Worm (Caenorhabditis elegans) whole organism, young adult: ENCODE measurements around the gene C24H10.2.

ENCODE experiments used
- B0035.1 ChIP-seq: sonication (generic microtip); optimal IDR thresholded peaks from 2 replicates; lab custom pipeline; 2016; ENCODE audit warnings: missing genetic modification characterization, mild to moderate bottlenecking, missing compliant biosample characterization, missing genotype, missing genetic modification reagents
- B0261.1 ChIP-seq: sonication (generic microtip); optimal IDR thresholded peaks from 2 replicates; lab custom pipeline; 2016; ENCODE audit warnings: mild to moderate bottlenecking, missing genetic modification characterization, moderate library complexity, missing compliant biosample characterization
- C06A6.2 ChIP-seq: fragments of 200-800 bp; sonication (Bioruptor generic); conservative IDR thresholded peaks from 2 replicates; pipeline ENCODE4 v1.3.6; 2022; ENCODE audit warnings: missing genetic modification characterization, missing compliant biosample characterization
- F10E7.11 ChIP-seq: sonication (generic microtip); optimal IDR thresholded peaks from 2 replicates; lab custom pipeline; 2017; ENCODE audit warnings: mild to moderate bottlenecking, missing genetic modification characterization, moderate library complexity, missing compliant biosample characterization
- F23B12.7 ChIP-seq: sonication (generic microtip); optimal IDR thresholded peaks from 2 replicates; lab custom pipeline; 2017; ENCODE audit warnings: missing genetic modification characterization, mild to moderate bottlenecking, missing compliant biosample characterization, antibody characterized with exemption, moderate library complexity; ENCODE audit not compliant: insufficient read depth
- F33H1.4 ChIP-seq: fragments of 200-800 bp; sonication (Bioruptor generic); IDR thresholded peaks from 2 replicates; pipeline ENCODE4 v1.3.6; 2022; ENCODE audit warnings: missing genetic modification reagents, missing genetic modification characterization, missing compliant biosample characterization
- F39B2.1 ChIP-seq: fragments of 200-800 bp; sonication (Bioruptor generic); IDR thresholded peaks from 2 replicates; pipeline ENCODE4 v1.3.6; 2022; ENCODE audit warnings: missing genetic modification reagents, missing genetic modification characterization, missing compliant biosample characterization
- F49E8.2 ChIP-seq: sonication (generic microtip); optimal IDR thresholded peaks from 3 replicates; lab custom pipeline; 2017; ENCODE audit warnings: missing genetic modification characterization, mild to moderate bottlenecking, missing compliant biosample characterization, antibody characterized with exemption, moderate library complexity; ENCODE audit not compliant: insufficient read depth
- F55B11.4 ChIP-seq: sonication (generic microtip); optimal IDR thresholded peaks from 2 replicates; lab custom pipeline; 2016; ENCODE audit warnings: missing compliant biosample characterization, missing genetic modification characterization, borderline replicate concordance; ENCODE audit not compliant: insufficient read depth
- T07F8.4 ChIP-seq: sonication (generic microtip); optimal IDR thresholded peaks from 2 replicates; lab custom pipeline; 2016; ENCODE audit warnings: mild to moderate bottlenecking, missing genetic modification characterization, moderate library complexity, missing compliant biosample characterization
- Y53G8AR.9 ChIP-seq: fragments of 200-800 bp; sonication (Bioruptor generic); conservative IDR thresholded peaks from 2 replicates; pipeline ENCODE4 v1.3.6; 2022; ENCODE audit warnings: missing genetic modification reagents, missing genetic modification characterization, missing compliant biosample characterization
- atf-7 ChIP-seq: sonication (generic microtip); optimal IDR thresholded peaks from 2 replicates; lab custom pipeline; 2017; ENCODE audit warnings: mild to moderate bottlenecking, missing genetic modification characterization, missing compliant biosample characterization
- attf-3 ChIP-seq: fragments of 200-800 bp; sonication (Bioruptor generic); conservative IDR thresholded peaks from 2 replicates; pipeline ENCODE4 v1.3.6; 2022; ENCODE audit warnings: missing genetic modification reagents, missing genetic modification characterization, missing compliant biosample characterization
- bed-1 ChIP-seq: fragments of 200-800 bp; sonication (Bioruptor generic); IDR thresholded peaks from 2 replicates; pipeline ENCODE4 v1.3.6; 2022; ENCODE audit warnings: missing genetic modification reagents, missing genetic modification characterization, missing compliant biosample characterization
- bed-2 ChIP-seq: fragments of 200-800 bp; sonication (Bioruptor generic); IDR thresholded peaks from 2 replicates; pipeline ENCODE4 v1.3.6; 2022; ENCODE audit warnings: missing genetic modification reagents, missing genetic modification characterization, missing compliant biosample characterization
- cebp-1 ChIP-seq, 2 experiments: fragments of 200-800 bp in 1 of 2; sonication (Bioruptor generic) in 1 of 2; sonication (generic microtip) in 1 of 2; IDR thresholded peaks in 1 of 2; optimal IDR thresholded peaks in 1 of 2; 2 replicates each; pipeline versions ENCODE4 v1.3.6 to Lab custom; 2017 to 2022; ENCODE audit warnings: missing compliant biosample characterization in 2 of 2, missing genetic modification characterization in 2 of 2, mild to moderate bottlenecking in 1 of 2, missing genetic modification reagents in 1 of 2, moderate library complexity in 1 of 2
- ceh-40 ChIP-seq: fragments of 200-800 bp; sonication (Bioruptor generic); IDR thresholded peaks from 2 replicates; pipeline ENCODE4 v1.3.6; 2022; ENCODE audit warnings: missing genetic modification characterization, missing compliant biosample characterization
- ceh-79 ChIP-seq: sonication (generic microtip); optimal IDR thresholded peaks from 2 replicates; lab custom pipeline; 2017; ENCODE audit warnings: mild to moderate bottlenecking, missing genetic modification characterization, missing compliant biosample characterization
- ceh-91 ChIP-seq: fragments of 200-800 bp; sonication (Bioruptor generic); IDR thresholded peaks from 2 replicates; pipeline ENCODE4 v1.3.6; 2022; ENCODE audit warnings: missing genetic modification reagents, missing genetic modification characterization, missing compliant biosample characterization
- dox-1 ChIP-seq: fragments of 200-800 bp; sonication (Bioruptor generic); IDR thresholded peaks from 2 replicates; pipeline ENCODE4 v1.3.6; 2022; ENCODE audit warnings: missing genetic modification reagents, missing genetic modification characterization, missing compliant biosample characterization
- efl-1 ChIP-seq: fragments of 150-350 bp; optimal IDR thresholded peaks from 2 replicates; lab custom pipeline; 2014; ENCODE audit warnings: missing biosample characterization, missing genetic modification reagents, missing genetic modification characterization
- ekl-4 ChIP-seq: fragments of 200-800 bp; sonication (Bioruptor generic); IDR thresholded peaks from 2 replicates; pipeline ENCODE4 v1.3.6; 2022; ENCODE audit warnings: missing genetic modification reagents, missing genetic modification characterization, missing compliant biosample characterization
- ets-4 ChIP-seq: fragments of 200-800 bp; sonication (Bioruptor generic); optimal IDR thresholded peaks from 2 replicates; lab custom pipeline; 2018; ENCODE audit warnings: mild to moderate bottlenecking, missing genetic modification characterization, missing compliant biosample characterization
- fkh-3 ChIP-seq: sonication (generic microtip); optimal IDR thresholded peaks from 2 replicates; lab custom pipeline; 2016; ENCODE audit warnings: mild to moderate bottlenecking, missing genetic modification characterization, missing compliant biosample characterization
- gei-17 ChIP-seq: fragments of 200-800 bp; sonication (Bioruptor generic); optimal IDR thresholded peaks from 2 replicates; lab custom pipeline; 2018; ENCODE audit warnings: mild to moderate bottlenecking, missing genetic modification characterization, missing compliant biosample characterization
- him-1 ChIP-seq: sonication (generic microtip); optimal IDR thresholded peaks from 2 replicates; lab custom pipeline; 2016; ENCODE audit warnings: missing genotype, missing genetic modification reagents, missing genetic modification characterization, missing compliant biosample characterization
- hmg-1.2 ChIP-seq: fragments of 200-800 bp; sonication (Bioruptor generic); IDR thresholded peaks from 2 replicates; pipeline ENCODE4 v1.3.6; 2022; ENCODE audit warnings: missing genetic modification reagents, missing genetic modification characterization, missing compliant biosample characterization
- hrde-1 ChIP-seq: sonication (generic microtip); optimal IDR thresholded peaks from 2 replicates; lab custom pipeline; 2016; ENCODE audit warnings: missing genetic modification characterization, mild to moderate bottlenecking, missing compliant biosample characterization, moderate library complexity, missing genotype, missing genetic modification reagents, borderline replicate concordance
- lag-1 ChIP-seq: fragments of 200-800 bp; sonication (Bioruptor generic); IDR thresholded peaks from 2 replicates; pipeline ENCODE4 v1.3.6; 2022; ENCODE audit warnings: missing genetic modification reagents, missing genetic modification characterization, missing compliant biosample characterization
- let-526 ChIP-seq: fragments of 200-800 bp; sonication (Bioruptor generic); IDR thresholded peaks from 2 replicates; pipeline ENCODE4 v1.3.6; 2022; ENCODE audit warnings: missing genetic modification reagents, missing genetic modification characterization, missing compliant biosample characterization
- lsl-1 ChIP-seq: fragments of 200-800 bp; sonication (Bioruptor generic); optimal IDR thresholded peaks from 2 replicates; lab custom pipeline; 2018; ENCODE audit warnings: mild to moderate bottlenecking, missing genetic modification characterization, moderate library complexity, missing compliant biosample characterization
- madf-10 ChIP-seq: sonication (generic microtip); optimal IDR thresholded peaks from 2 replicates; lab custom pipeline; 2016; ENCODE audit warnings: mild to moderate bottlenecking, missing genetic modification characterization, missing compliant biosample characterization
- madf-8 ChIP-seq: fragments of 200-800 bp; sonication (Bioruptor generic); conservative IDR thresholded peaks from 2 replicates; pipeline ENCODE4 v1.3.6; 2022; ENCODE audit warnings: missing genetic modification reagents, missing genetic modification characterization, missing compliant biosample characterization
- mcd-1 ChIP-seq: fragments of 200-800 bp; sonication (Bioruptor generic); IDR thresholded peaks from 2 replicates; pipeline ENCODE4 v1.3.6; 2022; ENCODE audit warnings: missing genetic modification reagents, missing genetic modification characterization, missing compliant biosample characterization
- mxl-1 ChIP-seq: sonication (generic microtip); optimal IDR thresholded peaks from 2 replicates; lab custom pipeline; 2016; ENCODE audit warnings: missing genetic modification characterization, missing compliant biosample characterization
- nfya-1 ChIP-seq: sonication (generic microtip); optimal IDR thresholded peaks from 2 replicates; lab custom pipeline; 2017; ENCODE audit warnings: antibody characterized with exemption, missing compliant biosample characterization, missing genetic modification characterization, borderline replicate concordance; ENCODE audit not compliant: insufficient read depth
- nfya-2 ChIP-seq: fragments of 200-800 bp; sonication (Bioruptor generic); IDR thresholded peaks from 2 replicates; pipeline ENCODE4 v1.3.6; 2022; ENCODE audit warnings: missing genetic modification reagents, missing genetic modification characterization, missing compliant biosample characterization
- nhr-120 ChIP-seq: fragments of 200-800 bp; sonication (Bioruptor generic); IDR thresholded peaks from 2 replicates; pipeline ENCODE4 v1.3.6; 2022; ENCODE audit warnings: missing genetic modification characterization, missing compliant biosample characterization
- nhr-90 ChIP-seq: sonication (generic microtip); optimal IDR thresholded peaks from 2 replicates; lab custom pipeline; 2016; ENCODE audit warnings: missing genotype, mild to moderate bottlenecking, missing genetic modification characterization, missing compliant biosample characterization
- pbrm-1 ChIP-seq: fragments of 200-800 bp; sonication (Bioruptor generic); IDR thresholded peaks from 2 replicates; pipeline ENCODE4 v1.3.6; 2022; ENCODE audit warnings: missing genetic modification reagents, missing genetic modification characterization, missing compliant biosample characterization
- rpc-1 ChIP-seq, 2 experiments: fragments of 150-350 bp in 1 of 2; sonication (generic microtip) in 1 of 2; optimal IDR thresholded peaks; 2 replicates each; lab custom pipeline; 2014 to 2018; ENCODE audit warnings: missing biosample characterization in 1 of 2, missing genetic modification characterization in 1 of 2, missing genetic modification reagents in 1 of 2, missing genotype in 1 of 2
- sdz-38 ChIP-seq: sonication (generic microtip); optimal IDR thresholded peaks from 2 replicates; lab custom pipeline; 2016; ENCODE audit warnings: missing genotype, missing genetic modification characterization, missing compliant biosample characterization
- sptf-2 ChIP-seq: fragments of 200-800 bp; sonication (Bioruptor generic); optimal IDR thresholded peaks from 2 replicates; lab custom pipeline; 2018; ENCODE audit warnings: mild to moderate bottlenecking, missing genetic modification characterization, missing compliant biosample characterization
- xnd-1 ChIP-seq: sonication (generic microtip); optimal IDR thresholded peaks from 2 replicates; lab custom pipeline; 2016; ENCODE audit warnings: missing genotype, missing genetic modification reagents, missing genetic modification characterization, missing compliant biosample characterization
- zfh-2 ChIP-seq: fragments of 200-800 bp; sonication (Bioruptor generic); conservative IDR thresholded peaks from 2 replicates; pipeline ENCODE4 v1.3.6; 2022; ENCODE audit warnings: missing genetic modification reagents, missing genetic modification characterization, missing compliant biosample characterization
- zim-3 ChIP-seq: sonication (generic microtip); optimal IDR thresholded peaks from 2 replicates; lab custom pipeline; 2017; ENCODE audit warnings: mild to moderate bottlenecking, missing genetic modification characterization, moderate library complexity, missing compliant biosample characterization

The C24H10.2 gene

ce11 chrX:5085465-5085864, 21.1 kb downstream of the C24H10.2 start (continued):
- TF ChIP-seq pbrm-1 (GFP tag; lab: Robert Waterston, UW) (peak; percentile 92), C06A6.2 (GFP tag; lab: Robert Waterston, UW) (no peak), efl-1 (GFP tag; lab: Kevin White, UChicago) (no peak), let-526 (GFP tag; lab: Robert Waterston, UW) (peak; percentile 67), mcd-1 (GFP tag; lab: Robert Waterston, UW) (peak; percentile 68), xnd-1 (no peak), atf-7 (tag; lab: Kevin White, UChicago) (peak; percentile 86), zim-3 (peak; percentile 85), ceh-40 (peak; percentile 53; the same call in 1 of the 2 replicates), bed-1 (GFP tag; lab: Robert Waterston, UW) (no peak), ceh-91 (no peak), gei-17 (GFP tag; lab: Kevin White, UChicago) (peak; percentile 79), F33H1.4 (no peak), cebp-1 (GFP tag; IDR thresholded peaks at IDR 0.05; lab: Robert Waterston, UW) (peak; percentile 59; the same call in 1 of the 2 replicates), cebp-1 (tag; optimal IDR thresholded peaks at IDR 0.05; lab: Kevin White, UChicago) (peak; percentile 83), F23B12.7 (tag; lab: Kevin White, UChicago) (peak; percentile 34), F10E7.11 (tag; lab: Kevin White, UChicago) (peak; percentile 63), ceh-79 (tag; lab: Kevin White, UChicago) (peak; percentile 66), bed-2 (GFP tag; lab: Robert Waterston, UW) (peak; percentile 74; the same call in 1 of the 2 replicates), nfya-1 (tag; lab: Kevin White, UChicago) (no peak), zfh-2 (0 out of 2 replicates have a peak, but pooled peaks have one; percentile 34), nfya-2 (GFP tag; lab: Robert Waterston, UW) (no peak), ets-4 (GFP tag; lab: Kevin White, UChicago) (peak; percentile 74), hrde-1 (peak; percentile 55), him-1 (tag; lab: Kevin White, UChicago) (peak; percentile 79), hmg-1.2 (GFP tag; lab: Robert Waterston, UW) (peak; percentile 86), B0261.1 (tag; lab: Kevin White, UChicago) (peak; percentile 98), madf-10 (tag; lab: Kevin White, UChicago) (peak; percentile 83), T07F8.4 (tag; lab: Kevin White, UChicago) (peak; percentile 64), mxl-1 (peak; percentile 60), madf-8 (no peak; the same call in 1 of the 2 replicates), attf-3 (GFP tag; lab: Robert Waterston, UW) (peak; percentile 50; the same call in 1 of the 2 replicates), lsl-1 (GFP tag; lab: Kevin White, UChicago) (peak; percentile 4), fkh-3 (peak; percentile 74), sdz-38 (tag; lab: Kevin White, UChicago) (no peak), nhr-90 (tag; lab: Kevin White, UChicago) (peak; percentile 89), sptf-2 (peak; percentile 54), Y53G8AR.9 (GFP tag; lab: Robert Waterston, UW) (no peak), nhr-120 (GFP tag; lab: Robert Waterston, UW) (0 out of 2 replicates have a peak, but pooled peaks have one; percentile 66), F39B2.1 (no peak; the same call in 1 of the 2 replicates), lag-1 (GFP tag; lab: Robert Waterston, UW) (no peak), dox-1 (GFP tag; lab: Robert Waterston, UW) (peak; percentile 90), B0035.1 (tag; lab: Kevin White, UChicago) (peak; percentile 75), F49E8.2 (tag; lab: Kevin White, UChicago) (peak; percentile 6), ekl-4 (GFP tag; lab: Robert Waterston, UW) (peak; percentile 69), F55B11.4 (tag; lab: Kevin White, UChicago) (no peak), rpc-1 (optimal IDR thresholded peaks at IDR 0.05; lab: Kevin White, UChicago) (peak; percentile 98), rpc-1 (tag; optimal IDR thresholded peaks at IDR 0.05; lab: Kevin White, UChicago) (peak; percentile 94)
